Fruit fly (Drosophila melanogaster) whole organism, embryonic: ENCODE results near the gene prg.

ENCODE experiments used
- ATbp ChIP-seq: fragments of 200-800 bp; sonication (Bioruptor generic); optimal IDR thresholded peaks from 2 replicates; lab custom pipeline; 2017; ENCODE audit warnings: missing biosample characterization, mild to moderate bottlenecking, missing genetic modification characterization, missing genetic modification reagents
- Adf1 ChIP-seq: fragments of 200-800 bp; sonication (Bioruptor generic); IDR thresholded peaks from 2 replicates; pipeline ENCODE4 v1.3.6; 2022; ENCODE audit warnings: missing biosample characterization, missing genetic modification characterization
- Atf-2 ChIP-seq: fragments of 200-800 bp; sonication (Bioruptor generic); optimal IDR thresholded peaks from 2 replicates; lab custom pipeline; 2016; ENCODE audit warnings: missing biosample characterization, missing genetic modification characterization
- CG10959 ChIP-seq: fragments of 200-800 bp; sonication (Bioruptor generic); IDR thresholded peaks from 2 replicates; pipeline ENCODE4 v1.3.6; 2022; ENCODE audit warnings: missing biosample characterization, missing genetic modification characterization
- CG11093 ChIP-seq: fragments of 200-800 bp; sonication (Bioruptor generic); IDR thresholded peaks from 3 replicates; pipeline ENCODE4 v1.3.6; 2022; ENCODE audit warnings: missing biosample characterization, missing genetic modification characterization
- CG14965 ChIP-seq: fragments of 200-800 bp; sonication (Bioruptor generic); optimal IDR thresholded peaks from 2 replicates; lab custom pipeline; 2016; ENCODE audit warnings: missing biosample characterization, missing genetic modification characterization, borderline replicate concordance
- CG16815 ChIP-seq: fragments of 200-800 bp; sonication (Bioruptor generic); optimal IDR thresholded peaks from 3 replicates; lab custom pipeline; 2017; ENCODE audit warnings: missing biosample characterization, mild to moderate bottlenecking, missing genetic modification characterization
- CG18011 ChIP-seq: fragments of 200-800 bp; sonication (Bioruptor generic); optimal IDR thresholded peaks from 2 replicates; lab custom pipeline; 2017; ENCODE audit warnings: missing biosample characterization, missing genetic modification characterization, mild to moderate bottlenecking, moderate library complexity, missing genotype
- CG2202 ChIP-seq: fragments of 200-800 bp; sonication (Bioruptor generic); optimal IDR thresholded peaks from 2 replicates; lab custom pipeline; 2018; ENCODE audit warnings: missing biosample characterization, mild to moderate bottlenecking, missing genetic modification characterization
- CG4820 ChIP-seq: fragments of 200-800 bp; sonication (Bioruptor generic); optimal IDR thresholded peaks from 3 replicates; lab custom pipeline; 2016; ENCODE audit warnings: missing biosample characterization, missing genetic modification characterization
- CG4854 ChIP-seq: fragments of 200-800 bp; sonication (Bioruptor generic); optimal IDR thresholded peaks from 2 replicates; lab custom pipeline; 2016; ENCODE audit warnings: missing biosample characterization, missing genetic modification characterization, inconsistent platforms
- CG5953 ChIP-seq: fragments of 200-800 bp; sonication (Bioruptor generic); IDR thresholded peaks from 2 replicates; pipeline ENCODE4 v1.3.6; 2022; ENCODE audit warnings: missing biosample characterization, missing genetic modification characterization
- CG6689 ChIP-seq: fragments of 200-800 bp; sonication (Bioruptor generic); IDR thresholded peaks from 2 replicates; pipeline ENCODE4 v1.3.6; 2022; ENCODE audit warnings: missing biosample characterization, missing genetic modification characterization
- CG8359 ChIP-seq: fragments of 200-800 bp; sonication (Bioruptor generic); optimal IDR thresholded peaks from 2 replicates; lab custom pipeline; 2017; ENCODE audit warnings: missing biosample characterization, mild to moderate bottlenecking, missing genetic modification characterization, borderline replicate concordance
- CG8478 ChIP-seq: fragments of >200 bp; optimal IDR thresholded peaks from 2 replicates; lab custom pipeline; 2018
- CG9932 ChIP-seq: fragments of 200-800 bp; sonication (Bioruptor generic); IDR thresholded peaks from 2 replicates; pipeline ENCODE4 v1.3.6; 2022; ENCODE audit warnings: missing biosample characterization, missing genetic modification characterization
- CHES-1-like ChIP-seq: fragments of 200-800 bp; sonication (Bioruptor generic); optimal IDR thresholded peaks from 2 replicates; lab custom pipeline; 2016; ENCODE audit warnings: missing biosample characterization, missing genetic modification characterization
- Dll ChIP-seq: fragments of 200-800 bp; sonication (Bioruptor generic); IDR thresholded peaks from 4 replicates; pipeline ENCODE4 v1.3.6; 2022; ENCODE audit warnings: missing biosample characterization, missing genetic modification characterization; ENCODE audit not compliant: partially characterized antibody
- ERR ChIP-seq: fragments of 200-800 bp; sonication (Bioruptor generic); optimal IDR thresholded peaks from 2 replicates; lab custom pipeline; 2016; ENCODE audit warnings: missing biosample characterization, missing genetic modification characterization
- GATAe ChIP-seq: fragments of 200-800 bp; sonication (Bioruptor generic); conservative IDR thresholded peaks from 2 replicates; pipeline ENCODE4 v1.3.6; 2022; ENCODE audit warnings: missing biosample characterization, missing genetic modification characterization
- Hr39 ChIP-seq: fragments of >200 bp; optimal IDR thresholded peaks from 2 replicates; lab custom pipeline; 2017
- Kr ChIP-seq: fragments of 200-800 bp; sonication (Bioruptor generic); optimal IDR thresholded peaks from 2 replicates; lab custom pipeline; 2017; ENCODE audit warnings: missing biosample characterization, mild to moderate bottlenecking, missing genetic modification characterization
- MBD-R2 ChIP-seq: fragments of 200-800 bp; sonication (Bioruptor generic); IDR thresholded peaks from 2 replicates; pipeline ENCODE4 v1.3.6; 2022; ENCODE audit warnings: missing biosample characterization, missing genetic modification characterization
- MTF-1 ChIP-seq: fragments of 200-800 bp; sonication (Bioruptor generic); optimal IDR thresholded peaks from 2 replicates; lab custom pipeline; 2018; ENCODE audit warnings: missing biosample characterization, mild to moderate bottlenecking, missing genetic modification characterization, borderline replicate concordance
- NFAT ChIP-seq: fragments of 200-800 bp; sonication (Bioruptor generic); IDR thresholded peaks from 2 replicates; pipeline ENCODE4 v1.3.6; 2022; ENCODE audit warnings: missing biosample characterization, missing genetic modification characterization
- Oli ChIP-seq: fragments of 200-800 bp; sonication (Bioruptor generic); optimal IDR thresholded peaks from 2 replicates; lab custom pipeline; 2018; ENCODE audit warnings: missing biosample characterization, mild to moderate bottlenecking, missing genetic modification characterization, moderate library complexity
- Optix ChIP-seq: fragments of 200-800 bp; sonication (Bioruptor generic); IDR thresholded peaks from 3 replicates; pipeline ENCODE4 v1.3.6; 2022; ENCODE audit warnings: missing biosample characterization, missing genetic modification characterization
- Sry-δ ChIP-seq: fragments of 200-800 bp; sonication (Bioruptor generic); optimal IDR thresholded peaks from 2 replicates; lab custom pipeline; 2016; ENCODE audit warnings: missing biosample characterization, missing genetic modification characterization
- Tbp ChIP-seq: fragments of >200 bp; optimal IDR thresholded peaks from 2 replicates; lab custom pipeline; 2018; ENCODE audit warnings: missing biosample characterization, missing genetic modification characterization
- Trl ChIP-seq, 3 experiments: fragments of >200 bp in 2 of 3; fragments of 200-800 bp in 1 of 3; sonication (Bioruptor generic) in 1 of 3; optimal IDR thresholded peaks; 2 replicates in 1 of 3; 3 replicates in 2 of 3; lab custom pipeline; 2016 to 2017; ENCODE audit warnings: missing biosample characterization in 1 of 3, missing genetic modification characterization in 1 of 3
- Vsx1 ChIP-seq: fragments of 200-800 bp; sonication (Bioruptor generic); optimal IDR thresholded peaks from 2 replicates; lab custom pipeline; 2017; ENCODE audit warnings: missing biosample characterization, mild to moderate bottlenecking, missing genetic modification characterization, missing genetic modification reagents
- az2 ChIP-seq: fragments of 200-800 bp; sonication (Bioruptor generic); optimal IDR thresholded peaks from 3 replicates; lab custom pipeline; 2016; ENCODE audit warnings: missing biosample characterization, missing genetic modification characterization
- cato ChIP-seq: fragments of 200-800 bp; sonication (Bioruptor generic); optimal IDR thresholded peaks from 2 replicates; lab custom pipeline; 2016; ENCODE audit warnings: missing biosample characterization, missing genetic modification characterization, borderline replicate concordance
- cg ChIP-seq: fragments of 200-800 bp; sonication (Bioruptor generic); optimal IDR thresholded peaks from 3 replicates; lab custom pipeline; 2019; ENCODE audit warnings: missing biosample characterization, mild to moderate bottlenecking, missing genetic modification characterization, moderate library complexity
- cwo ChIP-seq: fragments of 200-800 bp; sonication (Bioruptor generic); optimal IDR thresholded peaks from 3 replicates; lab custom pipeline; 2017; ENCODE audit warnings: missing biosample characterization, missing genetic modification characterization, mild to moderate bottlenecking, moderate library complexity, missing genetic modification reagents
- dimm ChIP-seq: fragments of 200-800 bp; sonication (Bioruptor generic); IDR thresholded peaks from 2 replicates; pipeline ENCODE4 v1.3.6; 2022; ENCODE audit warnings: missing biosample characterization, missing genetic modification characterization
- ftz-f1 ChIP-seq: fragments of 200-800 bp; sonication (Bioruptor generic); optimal IDR thresholded peaks from 2 replicates; lab custom pipeline; 2016; ENCODE audit warnings: missing biosample characterization, missing genetic modification characterization
- h ChIP-seq: fragments of >200 bp; optimal IDR thresholded peaks from 2 replicates; lab custom pipeline; 2017
- jing ChIP-seq: fragments of 200-800 bp; sonication (Bioruptor generic); optimal IDR thresholded peaks from 2 replicates; lab custom pipeline; 2018; ENCODE audit warnings: missing biosample characterization, mild to moderate bottlenecking, missing genetic modification characterization
- knrl ChIP-seq: fragments of 200-800 bp; sonication (Bioruptor generic); IDR thresholded peaks from 3 replicates; pipeline ENCODE4 v1.3.6; 2022; ENCODE audit warnings: missing biosample characterization, missing genetic modification characterization; ENCODE audit not compliant: partially characterized antibody
- lab ChIP-seq: fragments of 200-800 bp; sonication (Bioruptor generic); optimal IDR thresholded peaks from 3 replicates; lab custom pipeline; 2017; ENCODE audit warnings: missing biosample characterization, missing genetic modification characterization, mild to moderate bottlenecking, moderate library complexity, missing genetic modification reagents
- oc ChIP-seq: fragments of 200-800 bp; sonication (Bioruptor generic); optimal IDR thresholded peaks from 2 replicates; lab custom pipeline; 2018; ENCODE audit warnings: missing biosample characterization, mild to moderate bottlenecking, missing genetic modification characterization, moderate library complexity
- p53 ChIP-seq: fragments of 200-800 bp; sonication (Bioruptor generic); optimal IDR thresholded peaks from 2 replicates; lab custom pipeline; 2016; ENCODE audit warnings: missing biosample characterization, missing genetic modification characterization
- pan ChIP-seq, 4 experiments: fragments of >200 bp in 3 of 4; fragments of 200-800 bp in 1 of 4; sonication (Bioruptor generic) in 1 of 4; optimal IDR thresholded peaks in 3 of 4; IDR thresholded peaks in 1 of 4; 2 replicates each; pipeline versions ENCODE4 v1.3.6 to Lab custom; 2017 to 2022; ENCODE audit warnings: missing biosample characterization in 2 of 4, missing genetic modification characterization in 2 of 4, mixed read lengths in 1 of 4
- pb ChIP-seq: fragments of 200-800 bp; sonication (Bioruptor generic); optimal IDR thresholded peaks from 3 replicates; lab custom pipeline; 2016; ENCODE audit warnings: missing biosample characterization, missing genetic modification characterization
- pum ChIP-seq: fragments of 200-800 bp; sonication (Bioruptor generic); optimal IDR thresholded peaks from 2 replicates; lab custom pipeline; 2016; ENCODE audit warnings: missing biosample characterization, missing genetic modification characterization
- row ChIP-seq: fragments of 200-800 bp; sonication (Bioruptor generic); IDR thresholded peaks from 3 replicates; pipeline ENCODE4 v1.3.6; 2022; ENCODE audit warnings: missing biosample characterization, missing genetic modification characterization
- sens ChIP-seq: fragments of 200-800 bp; sonication (Bioruptor generic); peaks from one replicate; lab custom pipeline; 2016; ENCODE audit warnings: missing biosample characterization, missing genetic modification characterization
- trh ChIP-seq: fragments of 200-800 bp; sonication (Bioruptor generic); optimal IDR thresholded peaks from 2 replicates; lab custom pipeline; 2016; ENCODE audit warnings: missing biosample characterization, missing genetic modification characterization
- twi ChIP-seq: fragments of 200-800 bp; optimal IDR thresholded peaks from 2 replicates; lab custom pipeline; 2019; ENCODE audit warnings: missing biosample characterization, mild to moderate bottlenecking, missing genetic modification characterization, moderate library complexity

Gene prg

dm6 chr2L:8461782-8462453 is 2.4 kb upstream of the prg start (continued):
- no peak for TF ChIP-seq Optix
- TF ChIP-seq pan (optimal IDR thresholded peaks at IDR 0.05; lab: Kevin White, UChicago), result no peak
- peak in 1 of 2 experiments; percentile 46 for TF ChIP-seq pan (GFP tag; optimal IDR thresholded peaks at IDR 0.05 in 1 of 2, IDR thresholded peaks at IDR 0.05 in 1 of 2)
- TF ChIP-seq ftz-f1 (GFP tag; lab: Kevin White, UChicago), result no peak
- no peak for TF ChIP-seq CG4854
- no peak for TF ChIP-seq Tbp (GFP tag; lab: Kevin White, UChicago)
- no peak for TF ChIP-seq CG11093 (GFP tag; lab: Robert Waterston, UW)
- TF ChIP-seq Trl (optimal IDR thresholded peaks at IDR 0.05; lab: Kevin White, UChicago), result no peak
- no peak for TF ChIP-seq Trl (GFP tag; optimal IDR thresholded peaks at IDR 0.05; lab: Kevin White, UChicago)
- no peak for TF ChIP-seq pum
- no peak for TF ChIP-seq cato (GFP tag; lab: Kevin White, UChicago)
- peak; percentile 79 for TF ChIP-seq cwo (GFP tag; lab: Kevin White, UChicago)
- TF ChIP-seq Vsx1 (GFP tag; lab: Kevin White, UChicago), result peak; percentile 3
- TF ChIP-seq row (GFP tag; lab: Robert Waterston, UW), result peak; percentile 62
- TF ChIP-seq twi (tag; lab: Kevin White, UChicago), result no peak
- TF ChIP-seq GATAe (GFP tag; lab: Robert Waterston, UW), result peak; percentile 61
- no peak for TF ChIP-seq CG6689
- no peak for TF ChIP-seq CG16815
- TF ChIP-seq h (lab: Kevin White, UChicago), result no peak
- no peak for TF ChIP-seq trh (GFP tag; lab: Kevin White, UChicago)
- peak; percentile 8 for TF ChIP-seq az2 (GFP tag; lab: Kevin White, UChicago)
- TF ChIP-seq MTF-1 (GFP tag; lab: Kevin White, UChicago), result no peak
- no peak for TF ChIP-seq knrl (GFP tag; lab: Robert Waterston, UW)
- TF ChIP-seq NFAT (GFP tag; lab: Robert Waterston, UW), result no peak
- no peak for TF ChIP-seq ERR
- TF ChIP-seq MBD-R2 (GFP tag; lab: Robert Waterston, UW), result no peak
- no peak for TF ChIP-seq pb (GFP tag; lab: Kevin White, UChicago)
- peak; percentile 44 for TF ChIP-seq Oli
- peak; percentile 18 for TF ChIP-seq Sry-δ (GFP tag; lab: Kevin White, UChicago)
- no peak for TF ChIP-seq CG2202
- TF ChIP-seq CG18011, result no peak
- no peak for TF ChIP-seq p53 (GFP tag; lab: Kevin White, UChicago)
- TF ChIP-seq sens (GFP tag; lab: Kevin White, UChicago), result peak; percentile 72
- TF ChIP-seq CG8359 (GFP tag; lab: Kevin White, UChicago), result peak; percentile 16
- TF ChIP-seq CG10959 (GFP tag; lab: Robert Waterston, UW), result no peak
- TF ChIP-seq dimm, result no peak
- TF ChIP-seq CHES-1-like (GFP tag; lab: Kevin White, UChicago), result no peak
- peak; percentile 9 for TF ChIP-seq jing (GFP tag; lab: Kevin White, UChicago)
- TF ChIP-seq CG9932 (GFP tag; lab: Robert Waterston, UW), result no peak; the same call in 1 of the 2 replicates
- no peak for TF ChIP-seq CG8478 (lab: Kevin White, UChicago)
- peak; percentile 71 for TF ChIP-seq lab (GFP tag; lab: Kevin White, UChicago)
- no peak for TF ChIP-seq Dll (GFP tag; lab: Robert Waterston, UW)
- no peak for TF ChIP-seq CG5953 (GFP tag; lab: Robert Waterston, UW)
- no peak for TF ChIP-seq oc (tag; lab: Kevin White, UChicago)
- TF ChIP-seq Adf1 (GFP tag; lab: Robert Waterston, UW), result peak; percentile 38; the same call in 1 of the 2 replicates
- no peak for TF ChIP-seq Kr (GFP tag; lab: Kevin White, UChicago)
- TF ChIP-seq CG4820 (GFP tag; lab: Kevin White, UChicago), result no peak
- TF ChIP-seq CG14965 (GFP tag; lab: Kevin White, UChicago), result no peak
- no peak for TF ChIP-seq Atf-2 (GFP tag; lab: Kevin White, UChicago)
- no peak for TF ChIP-seq cg (GFP tag; lab: Kevin White, UChicago)
- TF ChIP-seq ATbp (GFP tag; lab: Kevin White, UChicago), result peak; percentile 26
- no peak for TF ChIP-seq Hr39 (lab: Kevin White, UChicago)
